Fruit fly (Drosophila melanogaster): ENCODE data around the gene CHMP2B.

The CHMP2B gene

DNA sequence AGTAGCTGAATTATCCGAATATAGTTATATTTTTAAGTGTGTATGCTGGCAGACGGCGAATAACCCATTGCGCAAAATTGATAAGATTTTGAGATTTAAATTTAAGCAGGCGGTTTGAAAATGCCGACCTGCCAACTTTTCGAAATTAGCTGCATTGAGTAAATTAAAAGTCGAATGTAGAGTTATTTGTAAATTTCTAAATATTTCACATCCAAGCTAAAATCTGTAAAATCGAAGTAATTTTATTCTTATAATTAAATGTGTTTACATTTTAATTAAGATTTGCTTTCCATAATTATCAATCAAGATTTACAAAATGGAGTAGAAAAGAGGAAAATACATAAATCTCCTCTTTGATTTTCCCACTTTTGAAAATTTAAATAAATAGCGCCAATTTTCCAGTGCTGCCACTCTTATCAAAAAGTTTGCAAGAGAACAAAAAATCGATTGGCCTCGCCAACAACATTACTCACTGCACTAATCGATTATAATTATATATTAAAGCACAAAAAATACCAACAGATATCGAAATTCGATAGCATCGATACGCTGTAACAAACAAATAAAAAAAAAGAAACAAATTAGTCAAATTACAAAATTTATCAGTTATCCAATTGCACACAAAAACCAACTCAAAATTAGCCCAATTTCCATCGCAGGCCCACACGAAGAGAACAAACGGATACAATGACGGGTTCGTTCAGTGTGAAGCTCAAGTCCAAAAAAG is 5.6 kb upstream of the CHMP2B start, which contains the start of gene Yod1 (continued):
- TF ChIP-seq TFAM (GFP tag; optimal IDR thresholded peaks at IDR 0.05): no peak
- TF ChIP-seq Rfx (GFP tag; IDR thresholded peaks at IDR 0.05): no peak
- TF ChIP-seq Tbp (GFP tag; optimal IDR thresholded peaks at IDR 0.05): no peak
- no peak for TF ChIP-seq CG8765 (GFP tag; IDR thresholded peaks at IDR 0.05)
- peak; percentile 30 for TF ChIP-seq CG9797 (GFP tag; optimal IDR thresholded peaks at IDR 0.05)
- TF ChIP-seq emc (GFP tag; optimal IDR thresholded peaks at IDR 0.05): no peak
- no peak for TF ChIP-seq E2f1 (GFP tag; IDR thresholded peaks at IDR 0.05)
- TF ChIP-seq caup (GFP tag; optimal IDR thresholded peaks at IDR 0.05; ENCODE audit: severe bottlenecking): no peak
- no peak for TF ChIP-seq CG1024 (GFP tag; IDR thresholded peaks at IDR 0.05)
- no peak for TF ChIP-seq D19B (GFP tag; optimal IDR thresholded peaks at IDR 0.05)
- no peak for TF ChIP-seq gcm (GFP tag; optimal IDR thresholded peaks at IDR 0.05)
- no peak for TF ChIP-seq CG9437 (GFP tag; optimal IDR thresholded peaks at IDR 0.05)
- TF ChIP-seq CG17612 (GFP tag; IDR thresholded peaks at IDR 0.05): no peak
- TF ChIP-seq HLH4C (GFP tag; IDR thresholded peaks at IDR 0.05; ENCODE audit: partially characterized antibody): peak; percentile 91
- no peak for TF ChIP-seq MTF-1 (GFP tag; optimal IDR thresholded peaks at IDR 0.05; ENCODE audit: borderline replicate concordance)
- no peak for TF ChIP-seq Taf1 (GFP tag; IDR thresholded peaks at IDR 0.05)
- peak; percentile 2 for TF ChIP-seq nom (GFP tag; optimal IDR thresholded peaks at IDR 0.05)
- no peak for TF ChIP-seq CG6175 (GFP tag; IDR thresholded peaks at IDR 0.05)
- TF ChIP-seq CG4854 (GFP tag; optimal IDR thresholded peaks at IDR 0.05): no peak
- TF ChIP-seq Drgx (GFP tag; IDR thresholded peaks at IDR 0.05): no peak
- TF ChIP-seq Med (GFP tag): peak; percentile 4
- TF ChIP-seq Optix (GFP tag; IDR thresholded peaks at IDR 0.05): no peak
- TF ChIP-seq slp2 (GFP tag; optimal IDR thresholded peaks at IDR 0.05): no peak
- TF ChIP-seq Max (GFP tag; optimal IDR thresholded peaks at IDR 0.05): no peak
- no peak for TF ChIP-seq CG15696 (tag; optimal IDR thresholded peaks at IDR 0.05)
- TF ChIP-seq Hey (tag; optimal IDR thresholded peaks at IDR 0.05): no peak
- peak; percentile 79 for TF ChIP-seq vnd (GFP tag; IDR thresholded peaks at IDR 0.05; ENCODE audit: partially characterized antibody)
- peak; percentile 67 for TF ChIP-seq bbx (GFP tag; IDR thresholded peaks at IDR 0.05; ENCODE audit: partially characterized antibody)
- no peak for TF ChIP-seq CG3838 (GFP tag; optimal IDR thresholded peaks at IDR 0.05)
- no peak for TF ChIP-seq H15 (GFP tag; IDR thresholded peaks at IDR 0.05)
- no peak for TF ChIP-seq crol (GFP tag; IDR thresholded peaks at IDR 0.05)
- no peak for TF ChIP-seq CG4328 (GFP tag; optimal IDR thresholded peaks at IDR 0.05)
- peak; percentile 62; the same call in 1 of the 3 replicates for TF ChIP-seq CG14860 (GFP tag; IDR thresholded peaks at IDR 0.05; ENCODE audit: partially characterized antibody)
- TF ChIP-seq CG10959 (GFP tag; IDR thresholded peaks at IDR 0.05): no peak
- TF ChIP-seq CG31388 (GFP tag; optimal IDR thresholded peaks at IDR 0.05): no peak
- no peak for TF ChIP-seq CG8281 (tag; optimal IDR thresholded peaks at IDR 0.05)
- TF ChIP-seq Camta (GFP tag; optimal IDR thresholded peaks at IDR 0.05): no peak
- TF ChIP-seq NfI (GFP tag; optimal IDR thresholded peaks at IDR 0.05): no peak
- TF ChIP-seq CG12391 (tag; optimal IDR thresholded peaks at IDR 0.05): peak; percentile 18
- no peak for TF ChIP-seq CG2678 (tag; optimal IDR thresholded peaks at IDR 0.05)
- no peak for TF ChIP-seq CG9215 (GFP tag; IDR thresholded peaks at IDR 0.05)
- TF ChIP-seq CG18011 (GFP tag; optimal IDR thresholded peaks at IDR 0.05): no peak
- TF ChIP-seq crc (GFP tag; optimal IDR thresholded peaks at IDR 0.05): no peak
- TF ChIP-seq sd (tag; optimal IDR thresholded peaks at IDR 0.05): peak; percentile 47
- no peak for TF ChIP-seq CG17385 (GFP tag; optimal IDR thresholded peaks at IDR 0.05)
- TF ChIP-seq CG10462 (GFP tag; optimal IDR thresholded peaks at IDR 0.05): no peak
- TF ChIP-seq CG42726 (GFP tag; IDR thresholded peaks at IDR 0.05; ENCODE audit: partially characterized antibody): no peak
- no peak for TF ChIP-seq CG11456 (GFP tag; IDR thresholded peaks at IDR 0.05)
- no peak for TF ChIP-seq CG2120 (GFP tag; optimal IDR thresholded peaks at IDR 0.05)
- no peak for TF ChIP-seq CG5245 (GFP tag; optimal IDR thresholded peaks at IDR 0.05)

Measured in whole organism, embryonic.